Worm (Caenorhabditis elegans): ENCODE measurements around the gene asm-2.

ce11 chrX:11296683-11297365, 27.2 kb downstream of the asm-2 start, which contains the start of gene inx-2:
- TF ChIP-seq tab-1 (GFP tag; IDR thresholded peaks at IDR 0.05) (peak; percentile 77), flt-1 (GFP tag; IDR thresholded peaks at IDR 0.05) (no peak), ref-1 (GFP tag; conservative IDR thresholded peaks at IDR 0.05) (no peak), ztf-23 (GFP tag; IDR thresholded peaks at IDR 0.05) (no peak), ztf-29 (GFP tag; IDR thresholded peaks at IDR 0.05) (no peak), cog-1 (tag; optimal IDR thresholded peaks at IDR 0.05) (no peak), med-1 (GFP tag; optimal IDR thresholded peaks at IDR 0.05; ENCODE audit: insufficient read depth) (no peak)

Measured in whole organism, midembryonic.